Worm (Caenorhabditis elegans): Measurements from ENCODE around the gene pals-33.

The pals-33 gene

DNA sequence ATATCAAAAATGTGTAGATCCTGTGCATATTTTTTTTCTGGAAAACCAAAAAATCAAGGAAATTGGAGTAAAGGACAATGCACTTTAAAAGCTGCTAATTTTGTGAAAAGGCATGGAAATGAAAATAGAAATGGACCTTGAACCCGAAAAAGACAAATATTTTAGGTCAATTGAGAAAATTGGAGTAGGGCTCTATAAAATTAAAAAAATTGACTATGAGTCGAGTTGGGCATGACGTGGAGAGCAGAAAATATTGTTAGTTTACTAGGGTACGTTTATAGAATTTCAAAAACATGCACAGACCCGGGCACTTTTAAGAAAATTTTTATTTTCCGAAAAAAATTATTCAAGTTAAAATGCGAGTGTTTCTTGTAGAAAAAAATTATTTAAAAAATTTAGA is 13.7 kb upstream of the pals-33 start, which contains the start of gene acr-23:
Gene acr-23 (minus strand): TSS at position 101 of the 400 bp plus-strand sequence.
- TF ChIP-seq ceh-63 (GFP tag; optimal IDR thresholded peaks at IDR 0.05): no peak
- no peak for TF ChIP-seq hpl-2 (GFP tag; optimal IDR thresholded peaks at IDR 0.05)
- no peak for TF ChIP-seq pax-3 (tag; optimal IDR thresholded peaks at IDR 0.05)
- no peak for TF ChIP-seq ceh-82 (tag; optimal IDR thresholded peaks at IDR 0.05)
- TF ChIP-seq hlh-4 (tag; optimal IDR thresholded peaks at IDR 0.05): no peak
- no peak for TF ChIP-seq elt-2 (tag; optimal IDR thresholded peaks at IDR 0.05)
- no peak for TF ChIP-seq vab-15 (tag; optimal IDR thresholded peaks at IDR 0.05)
- TF ChIP-seq unc-30 (tag; optimal IDR thresholded peaks at IDR 0.05): no peak
- TF ChIP-seq C16A3.4 (tag; optimal IDR thresholded peaks at IDR 0.05): no peak
- no peak for TF ChIP-seq jun-1 (tag; optimal IDR thresholded peaks at IDR 0.05)
- no peak for TF ChIP-seq fkh-10 (GFP tag; optimal IDR thresholded peaks at IDR 0.05)
- no peak for TF ChIP-seq nhr-76 (tag; optimal IDR thresholded peaks at IDR 0.05)
- no peak for TF ChIP-seq unc-86 (tag; optimal IDR thresholded peaks at IDR 0.05)

DNA sequence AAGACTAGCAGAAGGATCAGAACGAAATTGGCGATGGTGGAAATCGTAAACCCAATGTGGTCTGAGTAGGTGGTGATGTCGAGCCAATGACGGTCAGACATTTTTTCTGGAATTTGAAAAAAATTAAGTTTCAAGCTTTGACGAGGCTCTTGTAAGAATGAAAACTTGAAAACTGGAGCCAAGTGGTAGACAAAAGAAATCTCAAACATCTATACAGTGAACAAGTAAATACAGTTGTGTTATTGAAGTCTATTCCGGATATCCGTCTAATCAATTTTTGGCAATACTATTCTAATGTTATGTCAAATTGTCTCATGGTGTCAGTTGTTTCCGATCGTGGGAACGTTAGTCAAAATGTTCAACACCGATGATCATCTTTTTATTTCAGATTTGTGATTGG is 6.3 kb upstream of the pals-33 start, which contains the start of gene str-113:
Gene str-113 (minus strand): TSS at position 101 of the 400 bp plus-strand sequence.
- TF ChIP-seq lin-39 (tag; optimal IDR thresholded peaks at IDR 0.05): no peak
- no peak for TF ChIP-seq nhr-84 (tag; optimal IDR thresholded peaks at IDR 0.05)
- TF ChIP-seq ceh-88 (GFP tag; IDR thresholded peaks at IDR 0.05): no peak
- no peak for TF ChIP-seq snu-23 (GFP tag; optimal IDR thresholded peaks at IDR 0.05)
- no peak for TF ChIP-seq grh-1 (GFP tag; IDR thresholded peaks at IDR 0.05)
- no peak for TF ChIP-seq tlp-1 (tag; optimal IDR thresholded peaks at IDR 0.05)
- TF ChIP-seq hlh-17 (GFP tag; optimal IDR thresholded peaks at IDR 0.05; ENCODE audit: borderline replicate concordance): no peak

DNA sequence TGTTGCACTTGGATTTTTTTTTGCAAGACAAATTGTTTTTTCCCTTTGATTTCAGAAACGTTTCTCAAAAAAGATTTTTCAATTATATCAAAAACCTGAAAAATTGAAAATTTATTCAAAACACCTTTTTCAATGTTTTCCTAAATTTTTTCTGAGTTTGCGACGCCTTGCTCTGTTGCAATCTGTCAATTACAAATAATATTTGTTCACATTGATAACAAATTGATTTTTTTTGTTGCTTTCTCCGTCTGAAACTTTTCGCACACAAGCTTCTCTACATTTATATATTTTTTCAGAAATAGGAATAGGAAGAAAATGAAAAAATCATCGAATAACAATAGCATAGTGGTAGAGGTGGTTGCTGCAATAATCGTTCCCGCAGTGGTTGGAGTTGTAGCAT is 4.7 kb upstream of the pals-33 start, which contains the start of gene Y39H10B.2:
Gene Y39H10B.2 (plus strand): TSS at position 301 of the 400 bp plus-strand sequence.
- TF ChIP-seq aly-2 (tag; optimal IDR thresholded peaks at IDR 0.05) (no peak), nhr-71 (tag; optimal IDR thresholded peaks at IDR 0.05) (no peak), nhr-90 (tag; optimal IDR thresholded peaks at IDR 0.05; ENCODE audit: poor library complexity) (no peak)

DNA sequence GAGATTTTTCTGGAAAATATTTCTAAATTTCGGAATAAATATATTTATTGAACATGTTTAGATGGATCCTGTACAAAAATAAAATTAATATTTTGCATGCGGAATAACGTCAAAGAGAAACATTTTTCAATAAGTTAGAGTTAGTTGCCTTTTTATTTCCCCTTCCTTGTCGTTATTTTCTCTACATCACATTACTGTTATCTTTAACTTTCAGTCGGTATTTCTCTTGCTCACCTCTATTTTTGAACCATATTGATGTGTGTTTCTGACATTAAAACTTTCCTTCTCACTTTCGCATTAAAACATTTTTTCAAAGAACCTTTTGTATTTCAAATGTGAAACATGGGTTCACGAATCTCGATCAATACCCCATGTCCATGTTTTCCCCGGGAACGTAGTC is 2.7 kb upstream of the pals-33 start, which contains the start of gene Y39H10B.3:
Gene Y39H10B.3 (plus strand): TSS at position 301 of the 400 bp plus-strand sequence.
- TF ChIP-seq fkh-8 (tag; optimal IDR thresholded peaks at IDR 0.05) (no peak), isw-1 (GFP tag; IDR thresholded peaks at IDR 0.05) (no peak), unc-130 (tag; optimal IDR thresholded peaks at IDR 0.05) (no peak), lin-15B (tag; optimal IDR thresholded peaks at IDR 0.05) (no peak), lin-13 (GFP tag; optimal IDR thresholded peaks at IDR 0.05) (no peak), fos-1 (tag; optimal IDR thresholded peaks at IDR 0.05) (no peak), zag-1 (tag; optimal IDR thresholded peaks at IDR 0.05) (no peak), nhr-12 (tag; optimal IDR thresholded peaks at IDR 0.05) (no peak), nhr-85 (tag) (no peak), nhr-19 (GFP tag; conservative IDR thresholded peaks at IDR 0.05) (no peak), F16B12.6 (tag; optimal IDR thresholded peaks at IDR 0.05) (no peak), nhr-28 (tag; optimal IDR thresholded peaks at IDR 0.05) (no peak), Y116A8C.19 (tag; optimal IDR thresholded peaks at IDR 0.05; ENCODE audit: borderline replicate concordance) (no peak), unc-86 (tag; optimal IDR thresholded peaks at IDR 0.05) (no peak), lin-35 (GFP tag; optimal IDR thresholded peaks at IDR 0.05) (no peak), lin-14 (GFP tag; optimal IDR thresholded peaks at IDR 0.05) (no peak), snu-23 (GFP tag; optimal IDR thresholded peaks at IDR 0.05) (no peak)

All from whole organism, L1 larva.